Worm (Caenorhabditis elegans) whole organism, L4/young adult: ENCODE measurements around the gene klp-3.

Experiments
- W03F9.2 ChIP-seq: fragments of 150-350 bp; optimal IDR thresholded peaks from 2 replicates; lab custom pipeline; 2014; ENCODE audit warnings: missing biosample characterization, missing genetic modification characterization
- dao-5 ChIP-seq: sonication (generic microtip); optimal IDR thresholded peaks from 2 replicates; lab custom pipeline; 2016; ENCODE audit warnings: missing genotype, missing genetic modification characterization, moderate library complexity, missing compliant biosample characterization
- him-1 ChIP-seq: sonication (generic microtip); optimal IDR thresholded peaks from 2 replicates; lab custom pipeline; 2016; ENCODE audit warnings: missing genotype, missing genetic modification reagents, missing genetic modification characterization, missing compliant biosample characterization

- TF ChIP-seq him-1, result no peak
- TF ChIP-seq dao-5, result no peak
- no peak for TF ChIP-seq W03F9.2 (tag; lab: Kevin White, UChicago)
Observed at ce11 chrII:7879266-7879718, 37.1 kb downstream of the klp-3 start, which contains the start of the genes vha-4 and T01H3.5.
